Worm (Caenorhabditis elegans) whole organism, L4/young adult: Measurements from ENCODE around the gene C35A5.11.

Experiments used
- W03F9.2 ChIP-seq: fragments of 150-350 bp; optimal IDR thresholded peaks from 2 replicates; lab custom pipeline; 2014; ENCODE audit warnings: missing biosample characterization, missing genetic modification characterization
- dao-5 ChIP-seq: sonication (generic microtip); optimal IDR thresholded peaks from 2 replicates; lab custom pipeline; 2016; ENCODE audit warnings: missing genotype, missing genetic modification characterization, moderate library complexity, missing compliant biosample characterization
- him-1 ChIP-seq: sonication (generic microtip); optimal IDR thresholded peaks from 2 replicates; lab custom pipeline; 2016; ENCODE audit warnings: missing genotype, missing genetic modification reagents, missing genetic modification characterization, missing compliant biosample characterization

C35A5.11 gene

ce11 chrV:10476864-10477443 lies 26.0 kb downstream of the C35A5.11 start:
- TF ChIP-seq dao-5 (tag; lab: Kevin White, UChicago) (no peak), him-1 (tag; lab: Kevin White, UChicago) (peak; percentile 23), W03F9.2 (tag; lab: Kevin White, UChicago) (no peak)

- TF ChIP-seq dao-5 (tag; lab: Kevin White, UChicago) (no peak), W03F9.2 (tag; lab: Kevin White, UChicago) (no peak), him-1 (tag; lab: Kevin White, UChicago) (no peak)
Measured at ce11 chrV:10475421-10475820, 27.5 kb downstream of the C35A5.11 start.

ce11 chrV:10474040-10474439 lies 28.9 kb downstream of the C35A5.11 start:
- TF ChIP-seq W03F9.2 (tag; lab: Kevin White, UChicago) (no peak), dao-5 (tag; lab: Kevin White, UChicago) (no peak), him-1 (tag; lab: Kevin White, UChicago) (no peak)

ce11 chrV:10472901-10473774 lies 29.8 kb downstream of the C35A5.11 start:
- TF ChIP-seq dao-5 (tag; lab: Kevin White, UChicago) (no peak), W03F9.2 (tag; lab: Kevin White, UChicago) (no peak), him-1 (tag; lab: Kevin White, UChicago) (no peak)

ce11 chrV:10471007-10471406 lies 31.9 kb downstream of the C35A5.11 start:
- TF ChIP-seq dao-5 (tag; lab: Kevin White, UChicago) (no peak), W03F9.2 (tag; lab: Kevin White, UChicago) (no peak), him-1 (tag; lab: Kevin White, UChicago) (no peak)

- TF ChIP-seq him-1 (tag; lab: Kevin White, UChicago): no peak
- TF ChIP-seq dao-5 (tag; lab: Kevin White, UChicago): no peak
- TF ChIP-seq W03F9.2 (tag; lab: Kevin White, UChicago): no peak
Measured at ce11 chrV:10469845-10470244, 33.1 kb downstream of the C35A5.11 start.

- TF ChIP-seq W03F9.2 (tag; lab: Kevin White, UChicago) (no peak), dao-5 (tag; lab: Kevin White, UChicago) (no peak), him-1 (tag; lab: Kevin White, UChicago) (no peak)
Measured at ce11 chrV:10468709-10469108, 34.2 kb downstream of the C35A5.11 start.

ce11 chrV:10468190-10468589 lies 34.7 kb downstream of the C35A5.11 start, which contains the start of gene egl-9:
Gene egl-9 (plus strand): TSS chrV:10468517.
- no peak for TF ChIP-seq him-1 (tag; lab: Kevin White, UChicago)

ce11 chrV:10467659-10468058 lies 35.3 kb downstream of the C35A5.11 start:
- no peak for TF ChIP-seq dao-5 (tag; lab: Kevin White, UChicago)
- TF ChIP-seq W03F9.2 (tag; lab: Kevin White, UChicago): no peak
- TF ChIP-seq him-1 (tag; lab: Kevin White, UChicago): no peak

ce11 chrV:10467104-10467503 lies 35.8 kb downstream of the C35A5.11 start:
- no peak for TF ChIP-seq dao-5 (tag; lab: Kevin White, UChicago)

- TF ChIP-seq W03F9.2 (tag; lab: Kevin White, UChicago): peak; percentile 81
- peak; percentile 85 for TF ChIP-seq him-1 (tag; lab: Kevin White, UChicago)
- TF ChIP-seq dao-5 (tag; lab: Kevin White, UChicago): no peak
Measured at ce11 chrV:10466607-10467092, 36.3 kb downstream of the C35A5.11 start.

ce11 chrV:10465478-10465877 lies 37.4 kb downstream of the C35A5.11 start:
- TF ChIP-seq dao-5 (tag; lab: Kevin White, UChicago): no peak
- TF ChIP-seq him-1 (tag; lab: Kevin White, UChicago): no peak
- no peak for TF ChIP-seq W03F9.2 (tag; lab: Kevin White, UChicago)

- no peak for TF ChIP-seq him-1 (tag; lab: Kevin White, UChicago)
- TF ChIP-seq W03F9.2 (tag; lab: Kevin White, UChicago): no peak
- no peak for TF ChIP-seq dao-5 (tag; lab: Kevin White, UChicago)
Measured at ce11 chrV:10464746-10465145, 38.2 kb downstream of the C35A5.11 start.

ce11 chrV:10464160-10464559 lies 38.8 kb downstream of the C35A5.11 start:
- TF ChIP-seq dao-5 (tag; lab: Kevin White, UChicago): no peak
